Worm (Caenorhabditis elegans): ENCODE data around the gene C27A7.5.

Gene C27A7.5

DNA sequence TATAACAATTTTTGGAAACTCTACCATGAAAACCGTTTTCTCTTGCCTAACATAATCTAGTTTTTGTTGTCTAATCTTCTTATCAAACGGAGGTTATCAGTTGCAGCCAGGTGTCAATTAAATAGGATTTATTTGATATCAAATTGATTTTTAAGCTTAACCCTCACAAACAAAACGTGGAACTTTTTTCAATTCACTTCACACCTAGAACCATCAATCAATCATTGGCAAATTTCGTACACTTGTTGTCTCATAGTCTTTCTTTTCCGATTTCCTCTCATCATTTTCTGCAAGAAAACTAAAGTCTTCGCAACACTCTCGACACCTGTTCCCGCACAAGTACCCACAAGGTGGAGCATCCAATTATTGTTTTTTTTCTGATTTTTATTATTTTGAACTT is 46.6 kb upstream of the C27A7.5 start:
- no peak for TF ChIP-seq snpc-4 (tag; optimal IDR thresholded peaks at IDR 0.05)
- TF ChIP-seq sma-9 (GFP tag; optimal IDR thresholded peaks at IDR 0.05) = peak; percentile 1
- TF ChIP-seq sma-9 (tag; optimal IDR thresholded peaks at IDR 0.05) = no peak

DNA sequence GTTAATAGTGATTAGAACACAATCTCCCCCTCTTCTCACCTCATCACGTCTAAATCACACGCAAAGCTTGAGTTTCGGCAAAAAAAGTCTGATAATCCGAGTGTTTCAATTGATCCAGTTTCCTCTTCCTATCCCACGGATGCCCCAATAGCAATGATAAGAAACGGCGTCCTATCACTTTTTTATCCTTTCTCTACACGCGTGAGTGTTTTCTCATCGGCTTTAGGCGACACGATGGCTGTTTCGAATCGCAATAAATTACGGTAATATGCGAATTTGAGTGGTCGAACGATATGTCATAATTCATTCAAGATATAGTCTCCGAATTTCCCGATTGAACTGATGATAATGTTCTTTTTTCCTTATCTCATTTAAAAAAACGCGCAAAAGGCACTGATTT is 37.4 kb upstream of the C27A7.5 start:
- no peak for TF ChIP-seq elt-3 (tag; optimal IDR thresholded peaks at IDR 0.05)
- peak; percentile 77 for TF ChIP-seq sma-9 (GFP tag; optimal IDR thresholded peaks at IDR 0.05)
- TF ChIP-seq sma-9 (tag; optimal IDR thresholded peaks at IDR 0.05) = no peak
- TF ChIP-seq egl-27 (tag; optimal IDR thresholded peaks at IDR 0.05) = peak; percentile 27
- TF ChIP-seq nhr-21 (tag; optimal IDR thresholded peaks at IDR 0.05) = peak; percentile 80
- TF ChIP-seq fos-1 (tag; optimal IDR thresholded peaks at IDR 0.05) = peak; percentile 9
- peak; percentile 3 for TF ChIP-seq sem-4 (tag; optimal IDR thresholded peaks at IDR 0.05)
- no peak for TF ChIP-seq nhr-11 (tag; optimal IDR thresholded peaks at IDR 0.05)
- TF ChIP-seq ztf-1 (GFP tag; conservative IDR thresholded peaks at IDR 0.05) = no peak
- TF ChIP-seq mbf-1 (tag; optimal IDR thresholded peaks at IDR 0.05) = no peak
- TF ChIP-seq nhr-10 (tag; optimal IDR thresholded peaks at IDR 0.05) = no peak
- TF ChIP-seq nhr-12 (tag; optimal IDR thresholded peaks at IDR 0.05) = no peak
- no peak for TF ChIP-seq Y55F3AM.14 (GFP tag; optimal IDR thresholded peaks at IDR 0.05)
- TF ChIP-seq unc-39 (tag; optimal IDR thresholded peaks at IDR 0.05) = no peak
- TF ChIP-seq sma-3 (GFP tag; optimal IDR thresholded peaks at IDR 0.05) = peak; percentile 78

DNA sequence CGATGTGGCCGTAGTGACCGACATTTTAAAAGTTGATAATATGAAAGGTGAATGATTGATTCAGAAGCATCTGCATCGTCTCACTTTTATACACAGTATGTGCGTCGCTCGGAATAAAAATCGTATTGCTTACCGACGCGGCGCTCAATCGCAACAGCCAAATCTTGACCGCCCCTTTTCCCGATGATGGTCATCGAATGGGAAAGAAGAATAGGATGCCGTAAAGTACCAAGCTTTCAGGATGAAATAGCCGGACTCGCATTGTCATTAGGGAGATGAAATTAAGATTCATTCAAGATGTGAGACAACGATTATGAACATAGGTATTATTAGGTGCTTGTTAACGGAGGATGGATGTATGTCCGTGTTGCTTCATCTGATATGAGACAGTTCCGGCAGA is 36.4 kb upstream of the C27A7.5 start, which contains the start of gene lon-3:
Gene lon-3, minus strand, starts transcription at position 101 of the 400 bp plus-strand sequence.
- no peak for TF ChIP-seq sma-3 (GFP tag; optimal IDR thresholded peaks at IDR 0.05)
- no peak for TF ChIP-seq nhr-25 (tag; optimal IDR thresholded peaks at IDR 0.05)
- no peak for TF ChIP-seq fos-1 (tag; optimal IDR thresholded peaks at IDR 0.05)
- no peak for TF ChIP-seq alr-1 (tag; optimal IDR thresholded peaks at IDR 0.05)
- no peak for TF ChIP-seq dmd-4 (tag; optimal IDR thresholded peaks at IDR 0.05)
- TF ChIP-seq nhr-12 (tag; optimal IDR thresholded peaks at IDR 0.05) = no peak
- TF ChIP-seq aly-2 (tag; optimal IDR thresholded peaks at IDR 0.05) = no peak
- TF ChIP-seq nhr-11 (tag; optimal IDR thresholded peaks at IDR 0.05) = no peak
- no peak for TF ChIP-seq mbf-1 (tag; optimal IDR thresholded peaks at IDR 0.05)
- TF ChIP-seq gmeb-1 (tag; optimal IDR thresholded peaks at IDR 0.05) = no peak
- no peak for TF ChIP-seq sem-4 (tag; optimal IDR thresholded peaks at IDR 0.05)
- no peak for TF ChIP-seq R02D3.7 (tag; optimal IDR thresholded peaks at IDR 0.05)
- no peak for TF ChIP-seq unc-39 (tag; optimal IDR thresholded peaks at IDR 0.05)
- no peak for TF ChIP-seq ceh-82 (tag; optimal IDR thresholded peaks at IDR 0.05)
- no peak for TF ChIP-seq skn-1 (tag; optimal IDR thresholded peaks at IDR 0.05)

DNA sequence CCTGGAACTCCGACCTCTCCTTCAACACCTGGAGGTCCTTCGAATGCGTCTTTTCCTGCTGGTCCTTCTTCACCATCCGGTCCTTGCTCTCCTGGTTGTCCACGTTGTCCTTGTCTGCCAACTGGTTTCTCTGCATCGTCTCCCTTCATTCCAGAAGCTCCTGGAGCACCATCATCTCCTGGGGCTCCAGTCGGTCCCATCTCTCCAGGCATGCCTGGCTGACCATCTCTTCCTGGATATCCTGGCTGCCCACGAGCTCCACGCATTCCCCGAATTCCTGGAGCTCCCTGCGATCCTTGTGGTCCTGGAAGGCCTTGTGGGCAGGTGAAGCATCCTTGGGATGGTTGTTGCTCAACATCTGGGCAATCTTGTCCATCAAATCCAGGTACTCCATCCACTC is 35.6 kb upstream of the C27A7.5 start:
- TF ChIP-seq ztf-1 (GFP tag; conservative IDR thresholded peaks at IDR 0.05) (0 out of 2 replicates have a peak, but pooled peaks have one; percentile 44), lin-13 (GFP tag; optimal IDR thresholded peaks at IDR 0.05) (no peak), fos-1 (tag; optimal IDR thresholded peaks at IDR 0.05) (no peak), peb-1 (tag; optimal IDR thresholded peaks at IDR 0.05) (no peak), F13H6.1 (tag; optimal IDR thresholded peaks at IDR 0.05) (no peak), zag-1 (tag; optimal IDR thresholded peaks at IDR 0.05) (no peak)

DNA sequence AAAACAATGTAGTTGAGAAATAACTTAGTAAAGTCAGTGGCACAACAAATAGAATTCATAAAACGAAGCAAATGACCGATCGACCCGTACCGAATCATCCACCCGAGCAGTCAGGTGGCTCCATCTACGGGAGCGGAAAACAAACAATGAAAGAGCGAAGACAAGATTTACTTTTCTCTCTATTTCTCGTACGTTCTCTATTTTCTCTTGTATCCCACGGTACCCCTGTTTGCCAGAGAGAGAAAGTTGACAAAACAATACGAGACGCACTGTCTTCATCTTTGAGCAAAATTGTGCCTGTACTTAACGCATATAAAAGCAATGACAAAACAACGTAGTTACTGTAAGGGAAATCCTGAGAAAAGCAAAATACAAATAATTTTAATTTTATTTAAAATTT is 34.5 kb upstream of the C27A7.5 start:
- TF ChIP-seq lsy-2 (tag; optimal IDR thresholded peaks at IDR 0.05) (no peak), skn-1 (tag; optimal IDR thresholded peaks at IDR 0.05) (no peak), nhr-129 (tag; optimal IDR thresholded peaks at IDR 0.05) (peak; percentile 18), ceh-82 (tag; optimal IDR thresholded peaks at IDR 0.05) (no peak)

DNA sequence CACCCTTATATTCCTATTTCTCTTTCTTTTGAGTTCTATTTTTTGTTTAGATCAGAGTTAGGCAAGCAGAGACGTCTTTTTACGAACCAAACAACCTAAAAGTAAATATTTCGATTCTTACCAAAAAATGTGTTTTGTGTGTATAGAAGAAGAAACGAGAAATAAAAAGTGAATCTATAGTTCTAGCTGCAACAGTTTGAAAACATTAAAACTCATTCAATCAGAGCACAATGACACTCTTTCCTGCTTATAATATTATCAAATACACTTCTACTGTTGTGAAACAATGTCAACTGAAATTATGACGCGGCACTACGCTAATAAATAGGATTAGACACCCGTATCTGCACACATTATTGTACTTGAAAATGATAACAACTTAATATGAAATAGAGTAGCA is 33.7 kb upstream of the C27A7.5 start, which contains the start of gene ZK836.3:
Gene ZK836.3, minus strand, starts transcription at position 101 of the 400 bp plus-strand sequence.
- TF ChIP-seq nhr-237 (tag; optimal IDR thresholded peaks at IDR 0.05) (no peak), ztf-4 (tag; optimal IDR thresholded peaks at IDR 0.05) (no peak), aly-2 (tag; optimal IDR thresholded peaks at IDR 0.05) (no peak), fos-1 (tag; optimal IDR thresholded peaks at IDR 0.05) (no peak), unc-39 (tag; optimal IDR thresholded peaks at IDR 0.05) (no peak), mbf-1 (tag; optimal IDR thresholded peaks at IDR 0.05) (no peak), unc-55 (GFP tag; optimal IDR thresholded peaks at IDR 0.05) (no peak), lin-13 (GFP tag; optimal IDR thresholded peaks at IDR 0.05) (no peak), dmd-4 (tag; optimal IDR thresholded peaks at IDR 0.05) (no peak), ztf-11 (tag; optimal IDR thresholded peaks at IDR 0.05) (no peak), lin-39 (tag; optimal IDR thresholded peaks at IDR 0.05) (no peak), lsy-2 (tag; optimal IDR thresholded peaks at IDR 0.05) (no peak), F13H6.1 (tag; optimal IDR thresholded peaks at IDR 0.05) (no peak), nhr-23 (tag; optimal IDR thresholded peaks at IDR 0.05) (no peak), nhr-12 (tag; optimal IDR thresholded peaks at IDR 0.05) (no peak), elt-1 (tag; optimal IDR thresholded peaks at IDR 0.05) (no peak), nhr-129 (tag; optimal IDR thresholded peaks at IDR 0.05) (no peak), snpc-4 (tag; optimal IDR thresholded peaks at IDR 0.05) (no peak), crh-2 (tag; optimal IDR thresholded peaks at IDR 0.05) (no peak)

All from whole organism, L2 larva.